Fruit fly (Drosophila melanogaster) whole organism, embryonic: ENCODE data around the gene CG4537.

Experiments
- CG1024 ChIP-seq: fragments of 200-800 bp; sonication (Bioruptor generic); IDR thresholded peaks from 2 replicates; pipeline ENCODE4 v1.3.6; 2022; ENCODE audit warnings: missing biosample characterization, missing genetic modification characterization
- CG10274 ChIP-seq: fragments of 200-800 bp; sonication (Bioruptor generic); optimal IDR thresholded peaks from 3 replicates; lab custom pipeline; 2017; ENCODE audit warnings: missing biosample characterization, mild to moderate bottlenecking, missing genetic modification characterization
- CG10654 ChIP-seq: fragments of 200-800 bp; sonication (Bioruptor generic); optimal IDR thresholded peaks from 2 replicates; lab custom pipeline; 2016; ENCODE audit warnings: missing biosample characterization, missing genetic modification characterization
- CG11247 ChIP-seq: fragments of 200-800 bp; sonication (Bioruptor generic); IDR thresholded peaks from 2 replicates; pipeline ENCODE4 v1.3.6; 2022; ENCODE audit warnings: missing biosample characterization, missing genetic modification characterization
- CG12659 ChIP-seq: fragments of 200-800 bp; sonication (Bioruptor generic); optimal IDR thresholded peaks from 3 replicates; lab custom pipeline; 2017; ENCODE audit warnings: mild to moderate bottlenecking, missing biosample characterization, missing genetic modification reagents, missing genetic modification characterization
- CG13287 ChIP-seq: fragments of 200-800 bp; sonication (Bioruptor generic); IDR thresholded peaks from 2 replicates; pipeline ENCODE4 v1.3.6; 2022; ENCODE audit warnings: missing biosample characterization, missing genetic modification characterization; ENCODE audit not compliant: partially characterized antibody
- CG15269 ChIP-seq: fragments of 200-800 bp; sonication (Bioruptor generic); optimal IDR thresholded peaks from 2 replicates; lab custom pipeline; 2018; ENCODE audit warnings: missing biosample characterization, mild to moderate bottlenecking, missing genetic modification characterization, moderate library complexity
- CG1529 ChIP-seq: fragments of 200-800 bp; sonication (Bioruptor generic); optimal IDR thresholded peaks from 3 replicates; lab custom pipeline; 2018; ENCODE audit warnings: missing biosample characterization, missing genetic modification characterization
- CG1603 ChIP-seq: fragments of 200-800 bp; sonication (Bioruptor generic); optimal IDR thresholded peaks from 2 replicates; lab custom pipeline; 2019; ENCODE audit warnings: missing biosample characterization, mild to moderate bottlenecking, missing genetic modification characterization, moderate library complexity
- CG17385 ChIP-seq: fragments of 200-800 bp; sonication (Bioruptor generic); optimal IDR thresholded peaks from 3 replicates; lab custom pipeline; 2018; ENCODE audit warnings: missing biosample characterization, mild to moderate bottlenecking, missing genetic modification characterization
- CG17912 ChIP-seq: fragments of 200-800 bp; sonication (Bioruptor generic); optimal IDR thresholded peaks from 2 replicates; lab custom pipeline; 2018; ENCODE audit warnings: missing biosample characterization, mild to moderate bottlenecking, missing genetic modification characterization
- CG18476 ChIP-seq: fragments of 200-800 bp; sonication (Bioruptor generic); optimal IDR thresholded peaks from 2 replicates; lab custom pipeline; 2016; ENCODE audit warnings: missing biosample characterization, mild to moderate bottlenecking, missing genetic modification characterization
- CG30020 ChIP-seq: fragments of 200-800 bp; optimal IDR thresholded peaks from 2 replicates; lab custom pipeline; 2019; ENCODE audit warnings: missing biosample characterization, mild to moderate bottlenecking, missing genetic modification characterization, moderate library complexity
- CG6689 ChIP-seq: fragments of 200-800 bp; sonication (Bioruptor generic); IDR thresholded peaks from 2 replicates; pipeline ENCODE4 v1.3.6; 2022; ENCODE audit warnings: missing biosample characterization, missing genetic modification characterization
- CG7839 ChIP-seq: fragments of 200-800 bp; sonication (Bioruptor generic); optimal IDR thresholded peaks from 3 replicates; lab custom pipeline; 2018; ENCODE audit warnings: missing biosample characterization, mild to moderate bottlenecking, missing genetic modification characterization, moderate library complexity
- CG8281 ChIP-seq: fragments of 200-800 bp; sonication (Bioruptor generic); optimal IDR thresholded peaks from 2 replicates; lab custom pipeline; 2018; ENCODE audit warnings: missing biosample characterization, mild to moderate bottlenecking, missing genetic modification characterization, moderate library complexity
- CkIIα-i1 ChIP-seq: fragments of 200-800 bp; sonication (Bioruptor generic); IDR thresholded peaks from 2 replicates; pipeline ENCODE4 v1.3.6; 2022; ENCODE audit warnings: missing biosample characterization, missing genetic modification characterization
- D19B ChIP-seq: fragments of 200-800 bp; sonication (Bioruptor generic); optimal IDR thresholded peaks from 2 replicates; lab custom pipeline; 2017; ENCODE audit warnings: missing biosample characterization, mild to moderate bottlenecking, missing genetic modification characterization
- Dfd ChIP-seq, 2 experiments: fragments of >200 bp; optimal IDR thresholded peaks; 2 replicates each; lab custom pipeline; 2017; ENCODE audit warnings: missing biosample characterization in 2 of 2, missing genetic modification characterization in 2 of 2
- E2f1 ChIP-seq: fragments of 200-800 bp; sonication (Bioruptor generic); IDR thresholded peaks from 2 replicates; pipeline ENCODE4 v1.3.6; 2022; ENCODE audit warnings: missing biosample characterization, missing genetic modification characterization
- Fer2 ChIP-seq: fragments of 200-800 bp; sonication (Bioruptor generic); optimal IDR thresholded peaks from 2 replicates; lab custom pipeline; 2018; ENCODE audit warnings: missing biosample characterization, mild to moderate bottlenecking, missing genetic modification characterization, moderate library complexity
- Gsc ChIP-seq: fragments of 200-800 bp; sonication (Bioruptor generic); IDR thresholded peaks from 2 replicates; pipeline ENCODE4 v1.3.6; 2022; ENCODE audit warnings: missing biosample characterization, missing genetic modification characterization
- Hand ChIP-seq: fragments of 200-800 bp; sonication (Bioruptor generic); optimal IDR thresholded peaks from 2 replicates; lab custom pipeline; 2017; ENCODE audit warnings: mild to moderate bottlenecking, missing biosample characterization, missing genetic modification reagents, missing genetic modification characterization
- Hmx ChIP-seq: fragments of 200-800 bp; sonication (Bioruptor generic); optimal IDR thresholded peaks from 2 replicates; lab custom pipeline; 2016; ENCODE audit warnings: missing biosample characterization, missing genetic modification characterization
- Med ChIP-seq: fragments of 200-800 bp; sonication (Bioruptor generic); peaks from one replicate; lab custom pipeline; 2016; ENCODE audit warnings: missing biosample characterization, missing genetic modification characterization, mild to moderate bottlenecking, inconsistent platforms, moderate library complexity
- Mrtf ChIP-seq: fragments of 200-800 bp; sonication (Bioruptor generic); IDR thresholded peaks from 3 replicates; pipeline ENCODE4 v1.3.6; 2022; ENCODE audit warnings: missing biosample characterization, missing genetic modification characterization
- NK7.1 ChIP-seq: fragments of 200-800 bp; sonication (Bioruptor generic); optimal IDR thresholded peaks from 3 replicates; lab custom pipeline; 2016; ENCODE audit warnings: missing biosample characterization, missing genetic modification characterization
- Neu2 ChIP-seq: fragments of 200-800 bp; sonication (Bioruptor generic); optimal IDR thresholded peaks from 3 replicates; lab custom pipeline; 2016; ENCODE audit warnings: missing biosample characterization, missing genetic modification characterization, borderline replicate concordance
- Rx ChIP-seq: fragments of 200-800 bp; sonication (Bioruptor generic); IDR thresholded peaks from 2 replicates; pipeline ENCODE4 v1.3.6; 2022; ENCODE audit warnings: missing biosample characterization, missing genetic modification characterization
- Xbp1 ChIP-seq: fragments of 200-800 bp; sonication (Bioruptor generic); optimal IDR thresholded peaks from 3 replicates; lab custom pipeline; 2016; ENCODE audit warnings: missing biosample characterization, mild to moderate bottlenecking, missing genetic modification characterization
- ap ChIP-seq: fragments of 200-800 bp; sonication (Bioruptor generic); IDR thresholded peaks from 2 replicates; pipeline ENCODE4 v1.3.6; 2022; ENCODE audit warnings: missing biosample characterization, missing genetic modification characterization
- crc ChIP-seq: fragments of 200-800 bp; sonication (Bioruptor generic); optimal IDR thresholded peaks from 2 replicates; lab custom pipeline; 2016; ENCODE audit warnings: missing biosample characterization, missing genetic modification characterization
- dimm ChIP-seq: fragments of 200-800 bp; sonication (Bioruptor generic); IDR thresholded peaks from 2 replicates; pipeline ENCODE4 v1.3.6; 2022; ENCODE audit warnings: missing biosample characterization, missing genetic modification characterization
- dmrt11E ChIP-seq: fragments of 200-800 bp; sonication (Bioruptor generic); optimal IDR thresholded peaks from 3 replicates; lab custom pipeline; 2018; ENCODE audit warnings: missing biosample characterization, mild to moderate bottlenecking, missing genetic modification characterization, moderate library complexity
- dpn ChIP-seq, 2 experiments: fragments of 200-800 bp; sonication (Bioruptor generic); optimal IDR thresholded peaks; 3 replicates each; lab custom pipeline; 2016; ENCODE audit warnings: missing biosample characterization in 2 of 2, missing genetic modification characterization in 2 of 2
- esg ChIP-seq: fragments of 200-800 bp; sonication (Bioruptor generic); conservative IDR thresholded peaks from 2 replicates; pipeline ENCODE4 v1.3.6; 2022; ENCODE audit warnings: missing biosample characterization, missing genetic modification characterization
- fd3F ChIP-seq: fragments of 200-800 bp; sonication (Bioruptor generic); optimal IDR thresholded peaks from 2 replicates; lab custom pipeline; 2018; ENCODE audit warnings: missing biosample characterization, mild to moderate bottlenecking, missing genetic modification characterization, moderate library complexity
- fru ChIP-seq: fragments of >200 bp; optimal IDR thresholded peaks from 2 replicates; lab custom pipeline; 2017
- fu2 ChIP-seq: fragments of 200-800 bp; sonication (Bioruptor generic); optimal IDR thresholded peaks from 2 replicates; lab custom pipeline; 2016; ENCODE audit warnings: missing biosample characterization, missing genetic modification characterization
- gcm ChIP-seq: fragments of 200-800 bp; sonication (Bioruptor generic); optimal IDR thresholded peaks from 2 replicates; lab custom pipeline; 2019; ENCODE audit warnings: missing biosample characterization, mild to moderate bottlenecking, missing genetic modification characterization, moderate library complexity
- gem ChIP-seq: fragments of 200-800 bp; sonication (Bioruptor generic); optimal IDR thresholded peaks from 2 replicates; lab custom pipeline; 2019; ENCODE audit warnings: missing biosample characterization, mild to moderate bottlenecking, missing genetic modification characterization, moderate library complexity
- hkb ChIP-seq, 2 experiments: fragments of 200-800 bp in 1 of 2; fragments of >200 bp in 1 of 2; sonication (Bioruptor generic) in 1 of 2; IDR thresholded peaks in 1 of 2; optimal IDR thresholded peaks in 1 of 2; 2 replicates each; pipeline versions ENCODE4 v1.3.6 to Lab custom; 2017 to 2022; ENCODE audit warnings: missing biosample characterization in 1 of 2, missing genetic modification characterization in 1 of 2
- nmo ChIP-seq: fragments of 200-800 bp; sonication (Bioruptor generic); optimal IDR thresholded peaks from 2 replicates; lab custom pipeline; 2018; ENCODE audit warnings: missing biosample characterization, mild to moderate bottlenecking, missing genetic modification characterization, moderate library complexity
- peb ChIP-seq: fragments of 200-800 bp; sonication (Bioruptor generic); IDR thresholded peaks from 2 replicates; pipeline ENCODE4 v1.3.6; 2022; ENCODE audit warnings: missing biosample characterization, missing genetic modification characterization
- pfk ChIP-seq: fragments of 200-800 bp; sonication (Bioruptor generic); optimal IDR thresholded peaks from 2 replicates; lab custom pipeline; 2018; ENCODE audit warnings: missing biosample characterization, mild to moderate bottlenecking, missing genetic modification characterization, moderate library complexity
- tna ChIP-seq: fragments of 200-800 bp; sonication (Bioruptor generic); IDR thresholded peaks from 2 replicates; pipeline ENCODE4 v1.3.6; 2022; ENCODE audit warnings: missing biosample characterization, missing genetic modification characterization; ENCODE audit not compliant: partially characterized antibody

Gene CG4537

dm6 chr2L:9908468-9908967, 17.8 kb downstream of the CG4537 start, which contains the start of gene CG13124 (continued):
- no peak for TF ChIP-seq crc (GFP tag; lab: Kevin White, UChicago)
- TF ChIP-seq D19B (GFP tag; lab: Kevin White, UChicago): no peak
- no peak for TF ChIP-seq fru (lab: Kevin White, UChicago)
- TF ChIP-seq CG30020 (tag; lab: Kevin White, UChicago): no peak
- TF ChIP-seq Med (GFP tag; lab: Kevin White, UChicago): peak; percentile 34
- TF ChIP-seq CG13287 (GFP tag; lab: Robert Waterston, UW): peak; percentile 44
- TF ChIP-seq CG17912 (GFP tag; lab: Kevin White, UChicago): no peak
- TF ChIP-seq tna: 0 out of 2 replicates have a peak, but pooled peaks have one; percentile 8
- TF ChIP-seq Mrtf: no peak
- no peak for TF ChIP-seq NK7.1
- no peak for TF ChIP-seq CG10654 (GFP tag; lab: Kevin White, UChicago)
- no peak for TF ChIP-seq CG1529 (GFP tag; lab: Kevin White, UChicago)
- no peak for TF ChIP-seq hkb (optimal IDR thresholded peaks at IDR 0.05; lab: Kevin White, UChicago)
- TF ChIP-seq hkb (GFP tag; IDR thresholded peaks at IDR 0.05; lab: Robert Waterston, UW): peak; percentile 24
- no peak for TF ChIP-seq esg (GFP tag; lab: Robert Waterston, UW)
- no peak for TF ChIP-seq Fer2
- no peak for TF ChIP-seq Rx (GFP tag; lab: Robert Waterston, UW)
- TF ChIP-seq gcm (GFP tag; lab: Kevin White, UChicago): no peak
- TF ChIP-seq fd3F (GFP tag; lab: Kevin White, UChicago): no peak
- TF ChIP-seq nmo (GFP tag; lab: Kevin White, UChicago): no peak
- TF ChIP-seq Neu2: no peak
- no peak for TF ChIP-seq dpn (GFP tag; optimal IDR thresholded peaks at IDR 0.05; lab: Kevin White, UChicago)
- no peak for TF ChIP-seq peb (GFP tag; lab: Robert Waterston, UW)
- peak; percentile 44 for TF ChIP-seq CG15269
- TF ChIP-seq CG17385 (GFP tag; lab: Kevin White, UChicago): peak; percentile 58
- no peak for TF ChIP-seq CG11247 (GFP tag; lab: Robert Waterston, UW)
- no peak for TF ChIP-seq E2f1 (GFP tag; lab: Robert Waterston, UW)
- TF ChIP-seq pfk: no peak
- no peak for TF ChIP-seq Gsc (GFP tag; lab: Robert Waterston, UW)
- no peak for TF ChIP-seq CG10274 (GFP tag; lab: Kevin White, UChicago)
- TF ChIP-seq dmrt11E: no peak
- TF ChIP-seq CG18476: no peak
- TF ChIP-seq fu2 (GFP tag; lab: Kevin White, UChicago): no peak
- TF ChIP-seq Xbp1: no peak
- TF ChIP-seq CG12659 (GFP tag; lab: Kevin White, UChicago): peak; percentile 20
- peak; percentile 24 for TF ChIP-seq CG7839 (tag; lab: Kevin White, UChicago)
- TF ChIP-seq CG8281 (tag; lab: Kevin White, UChicago): no peak
- no peak for TF ChIP-seq CG6689 (GFP tag; lab: Robert Waterston, UW)
- TF ChIP-seq CG1024 (GFP tag; lab: Robert Waterston, UW): no peak
- TF ChIP-seq dimm (GFP tag; lab: Robert Waterston, UW): no peak
- no peak for TF ChIP-seq Hmx
- TF ChIP-seq ap (GFP tag; lab: Robert Waterston, UW): 0 out of 2 replicates have a peak, but pooled peaks have one; percentile 22
- peak; percentile 37 for TF ChIP-seq gem (tag; lab: Kevin White, UChicago)
- TF ChIP-seq Hand (GFP tag; lab: Kevin White, UChicago): peak; percentile 50
- TF ChIP-seq CkIIα-i1 (GFP tag; lab: Robert Waterston, UW): no peak
- TF ChIP-seq CG1603 (tag; lab: Kevin White, UChicago): no peak
- TF ChIP-seq Dfd (GFP tag; optimal IDR thresholded peaks at IDR 0.05; lab: Kevin White, UChicago): no peak
